Worm (Caenorhabditis elegans): ENCODE results near the gene C50D2.6.

- no peak for TF ChIP-seq elt-3 (tag; optimal IDR thresholded peaks at IDR 0.05)
- no peak for TF ChIP-seq zag-1 (tag; optimal IDR thresholded peaks at IDR 0.05)
- TF ChIP-seq unc-62 (GFP tag; optimal IDR thresholded peaks at IDR 0.05): no peak
- TF ChIP-seq nhr-237 (tag; optimal IDR thresholded peaks at IDR 0.05): no peak
- TF ChIP-seq nhr-12 (tag; optimal IDR thresholded peaks at IDR 0.05): no peak
- no peak for TF ChIP-seq R02D3.7 (tag; optimal IDR thresholded peaks at IDR 0.05)
Observed at ce11 chrII:61013-61412, 23.2 kb upstream of the C50D2.6 start, which contains the start of gene C23H3.2.
